Fruit fly (Drosophila melanogaster) whole organism, embryonic: Measurements from ENCODE around the gene Bap111.

Experiments
- Ada2b ChIP-seq: fragments of 200-800 bp; sonication (Bioruptor generic); IDR thresholded peaks from 2 replicates; pipeline ENCODE4 v1.3.6; 2022; ENCODE audit warnings: missing biosample characterization, missing genetic modification characterization
- Atf-2 ChIP-seq: fragments of 200-800 bp; sonication (Bioruptor generic); optimal IDR thresholded peaks from 2 replicates; lab custom pipeline; 2016; ENCODE audit warnings: missing biosample characterization, missing genetic modification characterization
- CG10654 ChIP-seq: fragments of 200-800 bp; sonication (Bioruptor generic); optimal IDR thresholded peaks from 2 replicates; lab custom pipeline; 2016; ENCODE audit warnings: missing biosample characterization, missing genetic modification characterization
- CG11093 ChIP-seq: fragments of 200-800 bp; sonication (Bioruptor generic); IDR thresholded peaks from 3 replicates; pipeline ENCODE4 v1.3.6; 2022; ENCODE audit warnings: missing biosample characterization, missing genetic modification characterization
- CG11247 ChIP-seq: fragments of 200-800 bp; sonication (Bioruptor generic); IDR thresholded peaks from 2 replicates; pipeline ENCODE4 v1.3.6; 2022; ENCODE audit warnings: missing biosample characterization, missing genetic modification characterization
- CG11456 ChIP-seq: fragments of 200-800 bp; sonication (Bioruptor generic); IDR thresholded peaks from 3 replicates; pipeline ENCODE4 v1.3.6; 2022; ENCODE audit warnings: missing biosample characterization, missing genetic modification characterization
- CG12659 ChIP-seq: fragments of 200-800 bp; sonication (Bioruptor generic); optimal IDR thresholded peaks from 3 replicates; lab custom pipeline; 2017; ENCODE audit warnings: mild to moderate bottlenecking, missing biosample characterization, missing genetic modification reagents, missing genetic modification characterization
- CG13287 ChIP-seq: fragments of 200-800 bp; sonication (Bioruptor generic); IDR thresholded peaks from 2 replicates; pipeline ENCODE4 v1.3.6; 2022; ENCODE audit warnings: missing biosample characterization, missing genetic modification characterization; ENCODE audit not compliant: partially characterized antibody
- CG14860 ChIP-seq: fragments of 200-800 bp; sonication (Bioruptor generic); IDR thresholded peaks from 3 replicates; pipeline ENCODE4 v1.3.6; 2022; ENCODE audit warnings: missing biosample characterization, missing genetic modification characterization; ENCODE audit not compliant: partially characterized antibody
- CG15514 ChIP-seq: fragments of 200-800 bp; sonication (Bioruptor generic); optimal IDR thresholded peaks from 3 replicates; lab custom pipeline; 2017; ENCODE audit warnings: missing biosample characterization, missing genetic modification characterization, mild to moderate bottlenecking, moderate library complexity, missing genetic modification reagents
- CG16779 ChIP-seq: fragments of 200-800 bp; sonication (Bioruptor generic); IDR thresholded peaks from 2 replicates; pipeline ENCODE4 v1.3.6; 2022; ENCODE audit warnings: missing biosample characterization, missing genetic modification characterization
- CG17568 ChIP-seq: fragments of 200-800 bp; sonication (Bioruptor generic); optimal IDR thresholded peaks from 2 replicates; lab custom pipeline; 2018; ENCODE audit warnings: missing biosample characterization, mild to moderate bottlenecking, missing genetic modification characterization, moderate library complexity
- CG17612 ChIP-seq: fragments of 200-800 bp; sonication (Bioruptor generic); IDR thresholded peaks from 2 replicates; pipeline ENCODE4 v1.3.6; 2022; ENCODE audit warnings: missing biosample characterization, missing genetic modification characterization
- CG17912 ChIP-seq: fragments of 200-800 bp; sonication (Bioruptor generic); optimal IDR thresholded peaks from 2 replicates; lab custom pipeline; 2018; ENCODE audit warnings: missing biosample characterization, mild to moderate bottlenecking, missing genetic modification characterization
- CG18011 ChIP-seq: fragments of 200-800 bp; sonication (Bioruptor generic); optimal IDR thresholded peaks from 2 replicates; lab custom pipeline; 2017; ENCODE audit warnings: missing biosample characterization, missing genetic modification characterization, mild to moderate bottlenecking, moderate library complexity, missing genotype
- CG30403 ChIP-seq: fragments of 200-800 bp; sonication (Bioruptor generic); optimal IDR thresholded peaks from 3 replicates; lab custom pipeline; 2016; ENCODE audit warnings: missing biosample characterization, missing genetic modification characterization
- CG30431 ChIP-seq: fragments of 200-800 bp; sonication (Bioruptor generic); optimal IDR thresholded peaks from 2 replicates; lab custom pipeline; 2017; ENCODE audit warnings: missing biosample characterization, missing genetic modification characterization
- CG31224 ChIP-seq: fragments of 200-800 bp; sonication (Bioruptor generic); IDR thresholded peaks from 2 replicates; pipeline ENCODE4 v1.3.6; 2022; ENCODE audit warnings: missing biosample characterization, missing genetic modification characterization
- CG34224 ChIP-seq: fragments of 200-800 bp; sonication (Bioruptor generic); IDR thresholded peaks from 3 replicates; pipeline ENCODE4 v1.3.6; 2022; ENCODE audit warnings: missing biosample characterization, missing genetic modification characterization; ENCODE audit not compliant: partially characterized antibody
- CG4820 ChIP-seq: fragments of 200-800 bp; sonication (Bioruptor generic); optimal IDR thresholded peaks from 3 replicates; lab custom pipeline; 2016; ENCODE audit warnings: missing biosample characterization, missing genetic modification characterization
- CG7745 ChIP-seq: fragments of 200-800 bp; sonication (Bioruptor generic); optimal IDR thresholded peaks from 2 replicates; lab custom pipeline; 2018; ENCODE audit warnings: missing biosample characterization, mild to moderate bottlenecking, missing genetic modification characterization, moderate library complexity
- CG7987 ChIP-seq: fragments of 200-800 bp; sonication (Bioruptor generic); optimal IDR thresholded peaks from 2 replicates; lab custom pipeline; 2018; ENCODE audit warnings: missing biosample characterization, mild to moderate bottlenecking, missing genetic modification characterization, moderate library complexity
- CG8765 ChIP-seq: fragments of 200-800 bp; sonication (Bioruptor generic); IDR thresholded peaks from 2 replicates; pipeline ENCODE4 v1.3.6; 2022; ENCODE audit warnings: missing biosample characterization, missing genetic modification characterization
- Chrac-16 ChIP-seq: fragments of 200-800 bp; sonication (Bioruptor generic); optimal IDR thresholded peaks from 3 replicates; lab custom pipeline; 2016; ENCODE audit warnings: missing biosample characterization, missing genetic modification characterization
- Doc2 ChIP-seq: fragments of 200-800 bp; sonication (Bioruptor generic); IDR thresholded peaks from 2 replicates; pipeline ENCODE4 v1.3.6; 2022; ENCODE audit warnings: missing biosample characterization, missing genetic modification characterization
- ERR ChIP-seq: fragments of 200-800 bp; sonication (Bioruptor generic); optimal IDR thresholded peaks from 2 replicates; lab custom pipeline; 2016; ENCODE audit warnings: missing biosample characterization, missing genetic modification characterization
- Fer2 ChIP-seq: fragments of 200-800 bp; sonication (Bioruptor generic); optimal IDR thresholded peaks from 2 replicates; lab custom pipeline; 2018; ENCODE audit warnings: missing biosample characterization, mild to moderate bottlenecking, missing genetic modification characterization, moderate library complexity
- HLH54F ChIP-seq: fragments of 200-800 bp; sonication (Bioruptor generic); optimal IDR thresholded peaks from 3 replicates; lab custom pipeline; 2016; ENCODE audit warnings: missing biosample characterization, missing genetic modification characterization
- Hmx ChIP-seq: fragments of 200-800 bp; sonication (Bioruptor generic); optimal IDR thresholded peaks from 2 replicates; lab custom pipeline; 2016; ENCODE audit warnings: missing biosample characterization, missing genetic modification characterization
- Xrp1 ChIP-seq: fragments of 200-800 bp; sonication (Bioruptor generic); IDR thresholded peaks from 2 replicates; pipeline ENCODE4 v1.3.6; 2022; ENCODE audit warnings: missing biosample characterization, missing genetic modification characterization
- ab ChIP-seq: fragments of 200-800 bp; sonication (Bioruptor generic); optimal IDR thresholded peaks from 2 replicates; lab custom pipeline; 2016; ENCODE audit warnings: missing biosample characterization, missing genetic modification characterization
- bsh ChIP-seq, 2 experiments: fragments of 200-800 bp; sonication (Bioruptor generic); optimal IDR thresholded peaks; 2 replicates each; lab custom pipeline; 2017 to 2018; ENCODE audit warnings: mild to moderate bottlenecking in 2 of 2, missing biosample characterization in 2 of 2, missing genetic modification characterization in 2 of 2, moderate library complexity in 1 of 2
- dimm ChIP-seq: fragments of 200-800 bp; sonication (Bioruptor generic); IDR thresholded peaks from 2 replicates; pipeline ENCODE4 v1.3.6; 2022; ENCODE audit warnings: missing biosample characterization, missing genetic modification characterization
- dmrt99B ChIP-seq: fragments of 200-800 bp; sonication (Bioruptor generic); optimal IDR thresholded peaks from 2 replicates; lab custom pipeline; 2018; ENCODE audit warnings: missing biosample characterization, mild to moderate bottlenecking, missing genetic modification characterization, moderate library complexity
- ems ChIP-seq: fragments of 200-800 bp; sonication (Bioruptor generic); optimal IDR thresholded peaks from 3 replicates; lab custom pipeline; 2016; ENCODE audit warnings: missing biosample characterization, missing genetic modification characterization
- fru ChIP-seq: fragments of >200 bp; optimal IDR thresholded peaks from 2 replicates; lab custom pipeline; 2017
- gem ChIP-seq: fragments of 200-800 bp; sonication (Bioruptor generic); optimal IDR thresholded peaks from 2 replicates; lab custom pipeline; 2019; ENCODE audit warnings: missing biosample characterization, mild to moderate bottlenecking, missing genetic modification characterization, moderate library complexity
- hb ChIP-seq: fragments of 200-800 bp; sonication (Bioruptor generic); IDR thresholded peaks from 3 replicates; pipeline ENCODE4 v1.3.6; 2022; ENCODE audit warnings: missing biosample characterization, missing genetic modification characterization; ENCODE audit not compliant: partially characterized antibody
- insv ChIP-seq, 2 experiments: fragments of 200-800 bp; sonication (Bioruptor generic); optimal IDR thresholded peaks; 3 replicates each; lab custom pipeline; 2016 to 2018; ENCODE audit warnings: missing biosample characterization in 2 of 2, missing genetic modification characterization in 2 of 2
- ken ChIP-seq: fragments of 200-800 bp; sonication (Bioruptor generic); IDR thresholded peaks from 3 replicates; pipeline ENCODE4 v1.3.6; 2022; ENCODE audit warnings: missing biosample characterization, missing genetic modification characterization
- pan ChIP-seq, 4 experiments: fragments of >200 bp in 3 of 4; fragments of 200-800 bp in 1 of 4; sonication (Bioruptor generic) in 1 of 4; optimal IDR thresholded peaks in 3 of 4; IDR thresholded peaks in 1 of 4; 2 replicates each; pipeline versions ENCODE4 v1.3.6 to Lab custom; 2017 to 2022; ENCODE audit warnings: missing biosample characterization in 2 of 4, missing genetic modification characterization in 2 of 4, mixed read lengths in 1 of 4
- pita ChIP-seq: fragments of 200-800 bp; sonication (Bioruptor generic); optimal IDR thresholded peaks from 2 replicates; lab custom pipeline; 2017; ENCODE audit warnings: missing biosample characterization, mild to moderate bottlenecking, missing genetic modification characterization
- pzg ChIP-seq: fragments of 200-800 bp; sonication (Bioruptor generic); optimal IDR thresholded peaks from 3 replicates; lab custom pipeline; 2018; ENCODE audit warnings: missing biosample characterization, mild to moderate bottlenecking, missing genetic modification characterization, moderate library complexity
- ro ChIP-seq: fragments of 200-800 bp; sonication (Bioruptor generic); IDR thresholded peaks from 2 replicates; pipeline ENCODE4 v1.3.6; 2022; ENCODE audit warnings: missing biosample characterization, missing genetic modification characterization
- sisA ChIP-seq: fragments of 200-800 bp; sonication (Bioruptor generic); IDR thresholded peaks from 2 replicates; pipeline ENCODE4 v1.3.6; 2022; ENCODE audit warnings: missing biosample characterization, missing genetic modification characterization
- sob ChIP-seq: fragments of 200-800 bp; sonication (Bioruptor generic); IDR thresholded peaks from 2 replicates; pipeline ENCODE4 v1.3.6; 2022; ENCODE audit warnings: missing biosample characterization, missing genetic modification characterization
- sqz ChIP-seq: fragments of 200-800 bp; sonication (Bioruptor generic); optimal IDR thresholded peaks from 3 replicates; lab custom pipeline; 2018; ENCODE audit warnings: missing biosample characterization, mild to moderate bottlenecking, missing genetic modification characterization
- trem ChIP-seq: fragments of 200-800 bp; optimal IDR thresholded peaks from 3 replicates; lab custom pipeline; 2019; ENCODE audit warnings: missing biosample characterization, mild to moderate bottlenecking, missing genetic modification characterization, moderate library complexity
- wor ChIP-seq: fragments of 200-800 bp; sonication (Bioruptor generic); IDR thresholded peaks from 2 replicates; pipeline ENCODE4 v1.3.6; 2022; ENCODE audit warnings: missing biosample characterization, missing genetic modification characterization

Gene Bap111

DNA sequence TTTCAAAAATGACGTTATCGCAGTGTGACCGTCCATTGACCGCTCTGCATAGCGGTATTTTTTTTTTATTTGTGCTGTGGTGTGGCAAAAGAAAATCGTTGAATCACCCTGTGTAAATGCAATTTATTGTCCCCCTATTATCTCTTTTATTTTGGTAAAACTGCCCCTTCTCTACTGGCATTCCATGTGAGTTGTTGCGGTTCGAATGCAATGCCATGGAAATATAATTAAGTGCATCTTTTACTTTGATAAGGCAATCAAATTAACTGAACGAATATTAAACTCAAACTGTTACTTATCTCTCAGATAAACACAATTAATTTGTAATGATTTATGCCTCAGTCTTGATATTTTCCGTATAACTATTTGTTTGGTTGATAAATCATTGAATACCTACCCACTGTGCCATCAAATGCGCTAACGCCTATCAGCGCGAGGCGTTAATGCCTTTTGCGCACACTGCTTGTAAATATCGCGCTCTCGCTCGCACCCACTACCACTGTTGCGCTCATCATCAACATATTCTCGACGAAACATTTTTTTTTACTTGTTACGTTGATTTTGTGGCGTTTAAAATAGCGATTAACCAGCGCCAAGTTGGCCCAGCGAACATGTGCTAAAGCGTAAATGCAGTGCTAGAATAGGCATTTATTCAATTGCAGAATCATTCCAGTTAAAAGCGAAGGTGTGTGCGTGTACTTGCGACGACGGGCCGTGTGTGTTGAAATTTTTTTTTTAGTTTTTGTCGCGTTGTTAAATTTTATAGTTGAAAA is 39.9 kb upstream of the Bap111 start (continued):
- TF ChIP-seq Xrp1 (peak; percentile 38; the same call in 1 of the 2 replicates), ab (no peak), HLH54F (peak; percentile 55), CG18011 (GFP tag; lab: Kevin White, UChicago) (no peak), CG10654 (GFP tag; lab: Kevin White, UChicago) (peak; percentile 19), CG17568 (GFP tag; lab: Kevin White, UChicago) (peak; percentile 21), CG34224 (GFP tag; lab: Robert Waterston, UW) (no peak), gem (tag; lab: Kevin White, UChicago) (peak; percentile 69), sqz (GFP tag; lab: Kevin White, UChicago) (peak; percentile 28), Doc2 (GFP tag; lab: Robert Waterston, UW) (no peak), CG14860 (no peak), CG31224 (GFP tag; lab: Robert Waterston, UW) (no peak), CG13287 (GFP tag; lab: Robert Waterston, UW) (no peak), bsh (GFP tag; optimal IDR thresholded peaks at IDR 0.05; lab: Kevin White, UChicago) (peak in 1 of 2 experiments; percentile 41), CG16779 (GFP tag; lab: Robert Waterston, UW) (no peak), Atf-2 (GFP tag; lab: Kevin White, UChicago) (peak; percentile 28), ken (GFP tag; lab: Robert Waterston, UW) (no peak), Hmx (no peak), CG12659 (peak; percentile 68), CG8765 (GFP tag; lab: Robert Waterston, UW) (no peak), ERR (GFP tag; lab: Kevin White, UChicago) (no peak), pita (GFP tag; lab: Kevin White, UChicago) (no peak), CG15514 (GFP tag; lab: Kevin White, UChicago) (no peak), CG11093 (GFP tag; lab: Robert Waterston, UW) (0 out of 3 replicates have a peak, but pooled peaks have one; percentile 28), Fer2 (tag; lab: Kevin White, UChicago) (no peak), CG30403 (GFP tag; lab: Kevin White, UChicago) (peak; percentile 72), sisA (GFP tag; lab: Robert Waterston, UW) (no peak; the same call in none of the 2 replicates), CG11247 (GFP tag; lab: Robert Waterston, UW) (no peak), CG17912 (GFP tag; lab: Kevin White, UChicago) (no peak), ro (GFP tag; lab: Robert Waterston, UW) (no peak), dimm (GFP tag; lab: Robert Waterston, UW) (no peak), pan (optimal IDR thresholded peaks at IDR 0.05; lab: Kevin White, UChicago) (no peak), pan (GFP tag; optimal IDR thresholded peaks at IDR 0.05 in 1 of 2, IDR thresholded peaks at IDR 0.05 in 1 of 2) (peak in 1 of 2 experiments; percentile 44), CG11456 (no peak), Chrac-16 (GFP tag; lab: Kevin White, UChicago) (peak; percentile 53), sob (GFP tag; lab: Robert Waterston, UW) (peak; percentile 38; the same call in 1 of the 2 replicates), CG7745 (tag; lab: Kevin White, UChicago) (no peak), ems (GFP tag; lab: Kevin White, UChicago) (peak; percentile 41), CG7987 (GFP tag; lab: Kevin White, UChicago) (no peak), hb (GFP tag; lab: Robert Waterston, UW) (no peak), CG4820 (GFP tag; lab: Kevin White, UChicago) (no peak), CG30431 (GFP tag; lab: Kevin White, UChicago) (peak; percentile 50), fru (lab: Kevin White, UChicago) (no peak), wor (GFP tag; lab: Robert Waterston, UW) (no peak), insv (GFP tag; optimal IDR thresholded peaks at IDR 0.05; lab: Kevin White, UChicago) (no peak), trem (tag; lab: Kevin White, UChicago) (peak; percentile 25), pzg (GFP tag; lab: Kevin White, UChicago) (peak; percentile 52), dmrt99B (tag; lab: Kevin White, UChicago) (no peak), Ada2b (GFP tag; lab: Robert Waterston, UW) (0 out of 2 replicates have a peak, but pooled peaks have one; percentile 30), CG17612 (GFP tag; lab: Robert Waterston, UW) (no peak)
